Worm (Caenorhabditis elegans) whole organism, late embryonic: ENCODE measurements around the gene M163.11.

ENCODE experiments used
- C08G9.2 ChIP-seq: sonication (generic microtip); optimal IDR thresholded peaks from 2 replicates; lab custom pipeline; 2016; ENCODE audit warnings: mild to moderate bottlenecking, missing genetic modification characterization, moderate library complexity, missing compliant biosample characterization
- C38D4.7 ChIP-seq: fragments of 200-800 bp; sonication (Bioruptor generic); optimal IDR thresholded peaks from 2 replicates; lab custom pipeline; 2018; ENCODE audit warnings: mild to moderate bottlenecking, missing genetic modification characterization, moderate library complexity, missing compliant biosample characterization
- T23F11.4 ChIP-seq: fragments of 200-800 bp; sonication (Bioruptor generic); optimal IDR thresholded peaks from 2 replicates; lab custom pipeline; 2018; ENCODE audit warnings: mild to moderate bottlenecking, missing genetic modification characterization, missing compliant biosample characterization
- Y22D7AL.16 ChIP-seq: sonication (generic microtip); optimal IDR thresholded peaks from 2 replicates; lab custom pipeline; 2016; ENCODE audit warnings: missing genetic modification characterization, missing compliant biosample characterization
- ama-1 ChIP-seq: fragments of 150-350 bp; optimal IDR thresholded peaks from 2 replicates; lab custom pipeline; 2014
- ceh-14 ChIP-seq: sonication (generic microtip); optimal IDR thresholded peaks from 2 replicates; lab custom pipeline; 2016; ENCODE audit warnings: missing genotype, missing genetic modification characterization, missing compliant biosample characterization
- ceh-18 ChIP-seq: sonication (generic microtip); optimal IDR thresholded peaks from 2 replicates; lab custom pipeline; 2016; ENCODE audit warnings: missing genetic modification characterization, missing compliant biosample characterization
- ceh-24 ChIP-seq: sonication (generic microtip); optimal IDR thresholded peaks from 2 replicates; lab custom pipeline; 2016; ENCODE audit warnings: mild to moderate bottlenecking, missing genetic modification characterization, missing compliant biosample characterization
- ceh-30 ChIP-seq: fragments of 150-350 bp; optimal IDR thresholded peaks from 2 replicates; lab custom pipeline; 2014; ENCODE audit warnings: missing biosample characterization, missing genetic modification characterization
- ceh-31 ChIP-seq: sonication (generic microtip); optimal IDR thresholded peaks from 2 replicates; lab custom pipeline; 2016; ENCODE audit warnings: missing genetic modification characterization, missing compliant biosample characterization
- ceh-45 ChIP-seq: fragments of 200-800 bp; sonication (Bioruptor generic); IDR thresholded peaks from 2 replicates; pipeline ENCODE4 v1.3.6; 2022; ENCODE audit warnings: missing genetic modification reagents, missing genetic modification characterization, missing compliant biosample characterization
- ceh-48 ChIP-seq: sonication (generic microtip); optimal IDR thresholded peaks from 2 replicates; lab custom pipeline; 2016; ENCODE audit warnings: missing genetic modification characterization, inconsistent platforms, missing compliant biosample characterization
- ceh-9 ChIP-seq: sonication (generic microtip); optimal IDR thresholded peaks from 2 replicates; lab custom pipeline; 2016; ENCODE audit warnings: mild to moderate bottlenecking, missing genetic modification characterization, inconsistent platforms, missing compliant biosample characterization
- dmd-4 ChIP-seq: sonication (generic microtip); optimal IDR thresholded peaks from 2 replicates; lab custom pipeline; 2016; ENCODE audit warnings: borderline replicate concordance, missing genetic modification characterization, missing compliant biosample characterization
- dve-1 ChIP-seq: sonication (generic microtip); optimal IDR thresholded peaks from 2 replicates; lab custom pipeline; 2017; ENCODE audit warnings: antibody characterized with exemption, mild to moderate bottlenecking, missing genetic modification characterization, missing compliant biosample characterization
- elt-4 ChIP-seq: sonication (generic microtip); optimal IDR thresholded peaks from 2 replicates; lab custom pipeline; 2016; ENCODE audit warnings: missing genetic modification characterization, missing compliant biosample characterization
- eyg-1 ChIP-seq: sonication (generic microtip); optimal IDR thresholded peaks from 2 replicates; lab custom pipeline; 2016; ENCODE audit warnings: missing genotype, missing genetic modification characterization, missing compliant biosample characterization
- fax-1 ChIP-seq: sonication (generic microtip); optimal IDR thresholded peaks from 2 replicates; lab custom pipeline; 2016; ENCODE audit warnings: missing genotype, missing genetic modification characterization, missing compliant biosample characterization
- fkh-10 ChIP-seq: fragments of 150-350 bp; optimal IDR thresholded peaks from 2 replicates; lab custom pipeline; 2014; ENCODE audit warnings: missing biosample characterization, missing genetic modification reagents, missing genetic modification characterization
- fkh-6 ChIP-seq: sonication (generic microtip); optimal IDR thresholded peaks from 2 replicates; lab custom pipeline; 2016; ENCODE audit warnings: missing genetic modification characterization, missing compliant biosample characterization
- hlh-13 ChIP-seq: fragments of 200-800 bp; sonication (Bioruptor generic); optimal IDR thresholded peaks from 2 replicates; lab custom pipeline; 2018; ENCODE audit warnings: mild to moderate bottlenecking, missing genetic modification characterization, missing compliant biosample characterization
- hlh-15 ChIP-seq: sonication (generic microtip); optimal IDR thresholded peaks from 2 replicates; lab custom pipeline; 2016; ENCODE audit warnings: missing genetic modification characterization, missing compliant biosample characterization
- hlh-30 ChIP-seq: sonication (generic microtip); optimal IDR thresholded peaks from 2 replicates; lab custom pipeline; 2017; ENCODE audit warnings: antibody characterized with exemption, missing genetic modification characterization, missing compliant biosample characterization; ENCODE audit not compliant: insufficient read depth
- hlh-6 ChIP-seq: sonication (generic microtip); optimal IDR thresholded peaks from 2 replicates; lab custom pipeline; 2016; ENCODE audit warnings: missing genotype, missing genetic modification characterization, missing compliant biosample characterization
- hlh-8 ChIP-seq: sonication (generic microtip); optimal IDR thresholded peaks from 2 replicates; lab custom pipeline; 2016; ENCODE audit warnings: missing genotype, missing genetic modification characterization, missing compliant biosample characterization
- lim-6 ChIP-seq: sonication (generic microtip); optimal IDR thresholded peaks from 2 replicates; lab custom pipeline; 2016; ENCODE audit warnings: missing genetic modification characterization, missing compliant biosample characterization
- nhr-11 ChIP-seq: fragments of 150-350 bp; optimal IDR thresholded peaks from 2 replicates; lab custom pipeline; 2014; ENCODE audit warnings: missing biosample characterization, missing genetic modification characterization
- nhr-232 ChIP-seq: sonication (generic microtip); optimal IDR thresholded peaks from 2 replicates; lab custom pipeline; 2016; ENCODE audit warnings: missing genetic modification characterization, missing compliant biosample characterization
- odd-2 ChIP-seq: sonication (generic microtip); optimal IDR thresholded peaks from 2 replicates; lab custom pipeline; 2017; ENCODE audit warnings: antibody characterized with exemption, mild to moderate bottlenecking, missing genetic modification characterization, missing compliant biosample characterization
- pat-9 ChIP-seq: fragments of 200-800 bp; sonication (Bioruptor generic); optimal IDR thresholded peaks from 2 replicates; lab custom pipeline; 2018; ENCODE audit warnings: mild to moderate bottlenecking, missing genetic modification characterization, moderate library complexity, missing compliant biosample characterization
- pax-1 ChIP-seq: fragments of 150-350 bp; optimal IDR thresholded peaks from 2 replicates; lab custom pipeline; 2014; ENCODE audit warnings: missing biosample characterization, missing genetic modification characterization
- pha-2 ChIP-seq: sonication (generic microtip); optimal IDR thresholded peaks from 2 replicates; lab custom pipeline; 2017; ENCODE audit warnings: mild to moderate bottlenecking, missing genetic modification characterization, missing compliant biosample characterization
- rnt-1 ChIP-seq: sonication (generic microtip); optimal IDR thresholded peaks from 2 replicates; lab custom pipeline; 2016; ENCODE audit warnings: missing genetic modification characterization, missing compliant biosample characterization
- sdc-2 ChIP-seq: sonication (generic microtip); optimal IDR thresholded peaks from 2 replicates; lab custom pipeline; 2016; ENCODE audit warnings: missing genotype, missing genetic modification characterization, missing compliant biosample characterization
- sox-4 ChIP-seq: sonication (generic microtip); optimal IDR thresholded peaks from 2 replicates; lab custom pipeline; 2017; ENCODE audit warnings: mild to moderate bottlenecking, missing genetic modification characterization, inconsistent platforms, missing compliant biosample characterization
- syd-9 ChIP-seq: sonication (generic microtip); optimal IDR thresholded peaks from 2 replicates; lab custom pipeline; 2016; ENCODE audit warnings: mild to moderate bottlenecking, missing genetic modification characterization, moderate library complexity, missing compliant biosample characterization
- unc-3 ChIP-seq, 2 experiments: fragments of 200-800 bp in 1 of 2; sonication (Bioruptor generic) in 1 of 2; sonication (generic microtip) in 1 of 2; conservative IDR thresholded peaks in 1 of 2; optimal IDR thresholded peaks in 1 of 2; 2 replicates each; pipeline versions ENCODE4 v1.3.6 to Lab custom; 2016 to 2022; ENCODE audit warnings: missing compliant biosample characterization in 2 of 2, missing genetic modification characterization in 2 of 2, missing genetic modification reagents in 1 of 2
- unc-42 ChIP-seq: sonication (generic microtip); optimal IDR thresholded peaks from 2 replicates; lab custom pipeline; 2016; ENCODE audit warnings: missing genotype, missing genetic modification characterization, missing compliant biosample characterization
- zip-5 ChIP-seq: sonication (generic microtip); optimal IDR thresholded peaks from 2 replicates; lab custom pipeline; 2016; ENCODE audit warnings: missing genetic modification characterization, missing compliant biosample characterization
- ztf-16 ChIP-seq: sonication (generic microtip); optimal IDR thresholded peaks from 2 replicates; lab custom pipeline; 2017; ENCODE audit warnings: missing genetic modification characterization, missing compliant biosample characterization

M163.11 gene

ce11 chrX:14476625-14477257, 2.4 kb upstream of the M163.11 start:
- TF ChIP-seq odd-2 = no peak
- TF ChIP-seq unc-3 (GFP tag; conservative IDR thresholded peaks at IDR 0.05; lab: Robert Waterston, UW) = no peak
- TF ChIP-seq unc-3 (tag; optimal IDR thresholded peaks at IDR 0.05; lab: Kevin White, UChicago) = no peak
- TF ChIP-seq ceh-31 (tag; lab: Kevin White, UChicago) = no peak
- TF ChIP-seq hlh-15 = no peak
- TF ChIP-seq pha-2 = no peak
- TF ChIP-seq unc-42 (tag; lab: Kevin White, UChicago) = no peak
- TF ChIP-seq zip-5 (tag; lab: Kevin White, UChicago) = no peak
- no peak for TF ChIP-seq T23F11.4 (GFP tag; lab: Kevin White, UChicago)
- TF ChIP-seq dve-1 (tag; lab: Kevin White, UChicago) = no peak
- TF ChIP-seq hlh-8 (tag; lab: Kevin White, UChicago) = no peak
- no peak for TF ChIP-seq hlh-6 (tag; lab: Kevin White, UChicago)
- TF ChIP-seq ceh-18 (tag; lab: Kevin White, UChicago) = no peak
- no peak for TF ChIP-seq ceh-24 (tag; lab: Kevin White, UChicago)
- TF ChIP-seq fkh-10 (GFP tag; lab: Kevin White, UChicago) = no peak
- TF ChIP-seq ceh-14 (tag; lab: Kevin White, UChicago) = no peak
- no peak for TF ChIP-seq ceh-48 (tag; lab: Kevin White, UChicago)
- no peak for TF ChIP-seq ceh-9 (tag; lab: Kevin White, UChicago)
- TF ChIP-seq ztf-16 = no peak
- TF ChIP-seq, all 69 proteins: peak for 0

ce11 chrX:14477338-14477737, 1.8 kb upstream of the M163.11 start:
- TF ChIP-seq pax-1 = no peak
- no peak for TF ChIP-seq ama-1
- no peak for TF ChIP-seq lim-6
- no peak for TF ChIP-seq C08G9.2 (tag; lab: Kevin White, UChicago)
- TF ChIP-seq unc-42 (tag; lab: Kevin White, UChicago) = no peak
- no peak for TF ChIP-seq rnt-1 (tag; lab: Kevin White, UChicago)
- TF ChIP-seq ceh-45 = no peak
- no peak for TF ChIP-seq fax-1 (tag; lab: Kevin White, UChicago)
- TF ChIP-seq pha-2 = no peak
- TF ChIP-seq nhr-232 (tag; lab: Kevin White, UChicago) = no peak
- TF ChIP-seq hlh-13 (GFP tag; lab: Kevin White, UChicago) = no peak
- TF ChIP-seq ceh-30 (tag; lab: Kevin White, UChicago) = no peak
- no peak for TF ChIP-seq hlh-30 (tag; lab: Kevin White, UChicago)
- no peak for TF ChIP-seq Y22D7AL.16 (tag; lab: Kevin White, UChicago)
- no peak for TF ChIP-seq eyg-1 (tag; lab: Kevin White, UChicago)
- no peak for TF ChIP-seq sdc-2 (tag; lab: Kevin White, UChicago)
- TF ChIP-seq elt-4 = no peak
- TF ChIP-seq nhr-11 (tag; lab: Kevin White, UChicago) = no peak
- no peak for TF ChIP-seq pat-9 (tag; lab: Kevin White, UChicago)
- TF ChIP-seq, all 69 proteins: peak for 0

- TF ChIP-seq ceh-24 (tag; lab: Kevin White, UChicago) (no peak), fkh-6 (tag; lab: Kevin White, UChicago) (no peak), sox-4 (tag; lab: Kevin White, UChicago) (no peak), dmd-4 (tag; lab: Kevin White, UChicago) (no peak), pat-9 (tag; lab: Kevin White, UChicago) (no peak), C38D4.7 (GFP tag; lab: Kevin White, UChicago) (no peak), syd-9 (tag; lab: Kevin White, UChicago) (no peak), ceh-48 (tag; lab: Kevin White, UChicago) (no peak), nhr-11 (tag; lab: Kevin White, UChicago) (no peak)
- TF ChIP-seq, all 69 proteins: peak for 0
Measured at ce11 chrX:14478193-14478592, 985 bp upstream of the M163.11 start.
